Fruit fly (Drosophila melanogaster) whole organism, embryonic: ENCODE results near the gene CG8117.

Experiments
- Ada2b ChIP-seq: fragments of 200-800 bp; sonication (Bioruptor generic); IDR thresholded peaks from 2 replicates; pipeline ENCODE4 v1.3.6; 2022; ENCODE audit warnings: missing biosample characterization, missing genetic modification characterization
- Aef1 ChIP-seq: fragments of 200-800 bp; sonication (Bioruptor generic); IDR thresholded peaks from 3 replicates; pipeline ENCODE4 v1.3.6; 2022; ENCODE audit warnings: missing biosample characterization, missing genetic modification characterization
- Awh ChIP-seq: fragments of 200-800 bp; sonication (Bioruptor generic); IDR thresholded peaks from 2 replicates; pipeline ENCODE4, ENCODE4 v1.3.6; 2022; ENCODE audit warnings: missing biosample characterization, missing genetic modification characterization
- CG10209 ChIP-seq: fragments of 200-800 bp; sonication (Bioruptor generic); optimal IDR thresholded peaks from 3 replicates; lab custom pipeline; 2017; ENCODE audit warnings: missing biosample characterization, mild to moderate bottlenecking, missing genetic modification characterization, missing genetic modification reagents
- CG10431 ChIP-seq: fragments of 200-800 bp; sonication (Bioruptor generic); optimal IDR thresholded peaks from 3 replicates; lab custom pipeline; 2018; ENCODE audit warnings: missing biosample characterization, mild to moderate bottlenecking, missing genetic modification characterization
- CG10979 ChIP-seq: fragments of 200-800 bp; sonication (Bioruptor generic); optimal IDR thresholded peaks from 2 replicates; lab custom pipeline; 2018; ENCODE audit warnings: missing biosample characterization, mild to moderate bottlenecking, missing genetic modification characterization, moderate library complexity
- CG12219 ChIP-seq: fragments of 200-800 bp; sonication (Bioruptor generic); optimal IDR thresholded peaks from 3 replicates; lab custom pipeline; 2018; ENCODE audit warnings: missing biosample characterization, mild to moderate bottlenecking, missing genetic modification characterization
- CG13296 ChIP-seq: fragments of 200-800 bp; sonication (Bioruptor generic); optimal IDR thresholded peaks from 3 replicates; lab custom pipeline; 2018; ENCODE audit warnings: missing biosample characterization, mild to moderate bottlenecking, missing genetic modification characterization
- CG15696 ChIP-seq: fragments of 200-800 bp; sonication (Bioruptor generic); optimal IDR thresholded peaks from 2 replicates; lab custom pipeline; 2019; ENCODE audit warnings: missing biosample characterization, mild to moderate bottlenecking, missing genetic modification characterization, moderate library complexity
- CG17328 ChIP-seq: fragments of 200-800 bp; sonication (Bioruptor generic); IDR thresholded peaks from 2 replicates; pipeline ENCODE4 v1.3.6; 2022; ENCODE audit warnings: missing biosample characterization, missing genetic modification characterization
- CG17359 ChIP-seq: fragments of 200-800 bp; sonication (Bioruptor generic); optimal IDR thresholded peaks from 3 replicates; lab custom pipeline; 2018; ENCODE audit warnings: missing biosample characterization, mild to moderate bottlenecking, missing genetic modification characterization, moderate library complexity
- CG17829 ChIP-seq: fragments of 200-800 bp; optimal IDR thresholded peaks from 2 replicates; lab custom pipeline; 2019; ENCODE audit warnings: missing biosample characterization, mild to moderate bottlenecking, missing genetic modification characterization, moderate library complexity
- CG2678 ChIP-seq: fragments of 200-800 bp; sonication (Bioruptor generic); optimal IDR thresholded peaks from 3 replicates; lab custom pipeline; 2019; ENCODE audit warnings: missing biosample characterization, mild to moderate bottlenecking, missing genetic modification characterization, moderate library complexity
- CG3838 ChIP-seq: fragments of 200-800 bp; sonication (Bioruptor generic); optimal IDR thresholded peaks from 3 replicates; lab custom pipeline; 2016; ENCODE audit warnings: missing biosample characterization, missing genetic modification characterization
- CG6813 ChIP-seq: fragments of 200-800 bp; sonication (Bioruptor generic); optimal IDR thresholded peaks from 2 replicates; lab custom pipeline; 2017; ENCODE audit warnings: missing biosample characterization, missing genetic modification characterization, mild to moderate bottlenecking, moderate library complexity, missing genetic modification reagents
- CG7372 ChIP-seq: fragments of 200-800 bp; sonication (Bioruptor generic); IDR thresholded peaks from 2 replicates; pipeline ENCODE4 v1.3.6; 2022; ENCODE audit warnings: missing biosample characterization, missing genetic modification characterization
- CG8281 ChIP-seq: fragments of 200-800 bp; sonication (Bioruptor generic); optimal IDR thresholded peaks from 2 replicates; lab custom pipeline; 2018; ENCODE audit warnings: missing biosample characterization, mild to moderate bottlenecking, missing genetic modification characterization, moderate library complexity
- CG8765 ChIP-seq: fragments of 200-800 bp; sonication (Bioruptor generic); IDR thresholded peaks from 2 replicates; pipeline ENCODE4 v1.3.6; 2022; ENCODE audit warnings: missing biosample characterization, missing genetic modification characterization
- CG9727 ChIP-seq: fragments of 200-800 bp; sonication (Bioruptor generic); optimal IDR thresholded peaks from 3 replicates; lab custom pipeline; 2017; ENCODE audit warnings: missing biosample characterization, mild to moderate bottlenecking, missing genetic modification characterization
- D19B ChIP-seq: fragments of 200-800 bp; sonication (Bioruptor generic); optimal IDR thresholded peaks from 2 replicates; lab custom pipeline; 2017; ENCODE audit warnings: missing biosample characterization, mild to moderate bottlenecking, missing genetic modification characterization
- Dp ChIP-seq: fragments of 200-800 bp; sonication (Bioruptor generic); optimal IDR thresholded peaks from 2 replicates; lab custom pipeline; 2018; ENCODE audit warnings: missing biosample characterization, mild to moderate bottlenecking, missing genetic modification characterization, moderate library complexity
- Elba2 ChIP-seq: fragments of 200-800 bp; sonication (Bioruptor generic); optimal IDR thresholded peaks from 3 replicates; lab custom pipeline; 2016; ENCODE audit warnings: missing biosample characterization, missing genetic modification characterization
- Hey ChIP-seq: fragments of 200-800 bp; sonication (Bioruptor generic); optimal IDR thresholded peaks from 3 replicates; lab custom pipeline; 2018; ENCODE audit warnings: missing biosample characterization, mild to moderate bottlenecking, missing genetic modification characterization
- Hr51 ChIP-seq, 2 experiments: fragments of 200-800 bp; sonication (Bioruptor generic); optimal IDR thresholded peaks; 2 replicates in 1 of 2; 3 replicates in 1 of 2; lab custom pipeline; 2016 to 2018; ENCODE audit warnings: missing biosample characterization in 2 of 2, missing genetic modification characterization in 2 of 2, mild to moderate bottlenecking in 1 of 2, moderate library complexity in 1 of 2
- Hr78 ChIP-seq, 2 experiments: fragments of 200-800 bp in 1 of 2; fragments of >200 bp in 1 of 2; sonication (Bioruptor generic) in 1 of 2; optimal IDR thresholded peaks; 2 replicates each; lab custom pipeline; 2017 to 2019; ENCODE audit warnings: missing biosample characterization in 2 of 2, missing genetic modification characterization in 2 of 2, mild to moderate bottlenecking in 1 of 2, moderate library complexity in 1 of 2
- Max ChIP-seq: fragments of 200-800 bp; sonication (Bioruptor generic); optimal IDR thresholded peaks from 2 replicates; lab custom pipeline; 2016; ENCODE audit warnings: missing biosample characterization, mild to moderate bottlenecking, missing genetic modification characterization
- Nf-YB ChIP-seq: fragments of 200-800 bp; sonication (Bioruptor generic); optimal IDR thresholded peaks from 3 replicates; lab custom pipeline; 2019; ENCODE audit warnings: missing biosample characterization, mild to moderate bottlenecking, missing genetic modification characterization, moderate library complexity
- Xrp1 ChIP-seq: fragments of 200-800 bp; sonication (Bioruptor generic); IDR thresholded peaks from 2 replicates; pipeline ENCODE4 v1.3.6; 2022; ENCODE audit warnings: missing biosample characterization, missing genetic modification characterization
- ap ChIP-seq: fragments of 200-800 bp; sonication (Bioruptor generic); IDR thresholded peaks from 2 replicates; pipeline ENCODE4 v1.3.6; 2022; ENCODE audit warnings: missing biosample characterization, missing genetic modification characterization
- dmrt11E ChIP-seq: fragments of 200-800 bp; sonication (Bioruptor generic); optimal IDR thresholded peaks from 3 replicates; lab custom pipeline; 2018; ENCODE audit warnings: missing biosample characterization, mild to moderate bottlenecking, missing genetic modification characterization, moderate library complexity
- dpn ChIP-seq, 2 experiments: fragments of 200-800 bp; sonication (Bioruptor generic); optimal IDR thresholded peaks; 3 replicates each; lab custom pipeline; 2016; ENCODE audit warnings: missing biosample characterization in 2 of 2, missing genetic modification characterization in 2 of 2
- emc ChIP-seq: fragments of 200-800 bp; sonication (Bioruptor generic); optimal IDR thresholded peaks from 2 replicates; lab custom pipeline; 2016; ENCODE audit warnings: missing biosample characterization, missing genetic modification characterization
- gem ChIP-seq: fragments of 200-800 bp; sonication (Bioruptor generic); optimal IDR thresholded peaks from 2 replicates; lab custom pipeline; 2019; ENCODE audit warnings: missing biosample characterization, mild to moderate bottlenecking, missing genetic modification characterization, moderate library complexity
- lmd ChIP-seq: fragments of 200-800 bp; sonication (Bioruptor generic); IDR thresholded peaks from 2 replicates; pipeline ENCODE4 v1.3.6; 2022; ENCODE audit warnings: missing biosample characterization, missing genetic modification characterization
- nau ChIP-seq: fragments of 200-800 bp; sonication (Bioruptor generic); optimal IDR thresholded peaks from 3 replicates; lab custom pipeline; 2017; ENCODE audit warnings: missing biosample characterization, mild to moderate bottlenecking, missing genetic modification characterization, missing genetic modification reagents
- org-1 ChIP-seq: fragments of 200-800 bp; sonication (Bioruptor generic); optimal IDR thresholded peaks from 2 replicates; lab custom pipeline; 2017; ENCODE audit warnings: missing biosample characterization, missing genetic modification characterization
- pan ChIP-seq, 4 experiments: fragments of >200 bp in 3 of 4; fragments of 200-800 bp in 1 of 4; sonication (Bioruptor generic) in 1 of 4; optimal IDR thresholded peaks in 3 of 4; IDR thresholded peaks in 1 of 4; 2 replicates each; pipeline versions ENCODE4 v1.3.6 to Lab custom; 2017 to 2022; ENCODE audit warnings: missing biosample characterization in 2 of 4, missing genetic modification characterization in 2 of 4, mixed read lengths in 1 of 4
- prd ChIP-seq, 3 experiments: fragments of >200 bp in 2 of 3; fragments of 200-800 bp in 1 of 3; sonication (Bioruptor generic) in 1 of 3; optimal IDR thresholded peaks in 2 of 3; IDR thresholded peaks in 1 of 3; 2 replicates in 2 of 3; 3 replicates in 1 of 3; pipeline versions ENCODE4 v1.3.6 to Lab custom; 2017 to 2022; ENCODE audit warnings: missing biosample characterization in 1 of 3, missing genetic modification characterization in 1 of 3
- pum ChIP-seq: fragments of 200-800 bp; sonication (Bioruptor generic); optimal IDR thresholded peaks from 2 replicates; lab custom pipeline; 2016; ENCODE audit warnings: missing biosample characterization, missing genetic modification characterization
- ro ChIP-seq: fragments of 200-800 bp; sonication (Bioruptor generic); IDR thresholded peaks from 2 replicates; pipeline ENCODE4 v1.3.6; 2022; ENCODE audit warnings: missing biosample characterization, missing genetic modification characterization
- row ChIP-seq: fragments of 200-800 bp; sonication (Bioruptor generic); IDR thresholded peaks from 3 replicates; pipeline ENCODE4 v1.3.6; 2022; ENCODE audit warnings: missing biosample characterization, missing genetic modification characterization
- scrt ChIP-seq: fragments of 200-800 bp; sonication (Bioruptor generic); optimal IDR thresholded peaks from 2 replicates; lab custom pipeline; 2018; ENCODE audit warnings: missing biosample characterization, mild to moderate bottlenecking, missing genetic modification characterization, moderate library complexity
- sens ChIP-seq: fragments of 200-800 bp; sonication (Bioruptor generic); peaks from one replicate; lab custom pipeline; 2016; ENCODE audit warnings: missing biosample characterization, missing genetic modification characterization
- sob ChIP-seq: fragments of 200-800 bp; sonication (Bioruptor generic); IDR thresholded peaks from 2 replicates; pipeline ENCODE4 v1.3.6; 2022; ENCODE audit warnings: missing biosample characterization, missing genetic modification characterization
- sqz ChIP-seq: fragments of 200-800 bp; sonication (Bioruptor generic); optimal IDR thresholded peaks from 3 replicates; lab custom pipeline; 2018; ENCODE audit warnings: missing biosample characterization, mild to moderate bottlenecking, missing genetic modification characterization
- zen ChIP-seq: fragments of 200-800 bp; sonication (Bioruptor generic); optimal IDR thresholded peaks from 3 replicates; lab custom pipeline; 2018; ENCODE audit warnings: missing biosample characterization, mild to moderate bottlenecking, missing genetic modification characterization, moderate library complexity

CG8117 gene

DNA sequence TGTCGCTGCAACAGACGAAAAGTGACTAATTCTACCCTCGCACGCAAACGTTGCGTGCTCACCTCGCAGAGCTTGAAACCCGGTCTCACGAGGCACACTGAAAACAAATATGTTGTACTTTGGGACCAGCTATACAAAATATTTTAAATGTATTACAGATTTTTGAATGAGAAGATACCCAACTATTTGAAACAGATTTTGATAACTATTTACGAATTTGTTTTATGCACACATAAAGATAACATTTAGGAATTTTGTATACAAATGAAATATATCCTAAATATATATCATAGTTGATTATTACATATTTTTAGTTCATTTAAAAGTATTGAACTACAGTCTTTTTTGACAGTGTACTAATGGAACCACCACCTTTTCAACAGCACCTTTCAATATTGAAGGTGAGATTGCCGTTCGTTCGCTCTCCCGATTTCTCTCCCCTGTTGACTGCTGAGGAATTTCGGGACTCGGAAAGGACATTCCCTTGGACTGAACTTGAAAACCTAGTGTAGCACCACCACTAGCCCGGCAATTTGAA, 27.1 kb downstream of the CG8117 start, which contains the start of gene CG15646 (continued):
- peak; percentile 10 for TF ChIP-seq CG10431 (GFP tag; lab: Kevin White, UChicago)
- peak; percentile 8 for TF ChIP-seq CG13296
- peak; percentile 34; the same call in 1 of the 2 replicates for TF ChIP-seq Awh (GFP tag; lab: Robert Waterston, UW)
- TF ChIP-seq Dp (GFP tag; lab: Kevin White, UChicago) = no peak
- TF ChIP-seq CG10209 (GFP tag; lab: Kevin White, UChicago) = peak; percentile 72
- TF ChIP-seq CG2678 (tag; lab: Kevin White, UChicago) = peak; percentile 80
- TF ChIP-seq org-1 = peak; percentile 52
- TF ChIP-seq sob (GFP tag; lab: Robert Waterston, UW) = peak; percentile 17; the same call in 1 of the 2 replicates
- 0 out of 2 replicates have a peak, but pooled peaks have one; percentile 22 for TF ChIP-seq CG7372 (GFP tag; lab: Robert Waterston, UW)
- no peak for TF ChIP-seq ro
- peak; percentile 69; the same call in 1 of the 2 replicates for TF ChIP-seq lmd (GFP tag; lab: Robert Waterston, UW)
- TF ChIP-seq ap (GFP tag; lab: Robert Waterston, UW) = no peak
- TF ChIP-seq CG8765 (GFP tag; lab: Robert Waterston, UW) = peak; percentile 68; the same call in 1 of the 2 replicates
- TF ChIP-seq nau (GFP tag; lab: Kevin White, UChicago) = no peak
- peak in 1 of 2 experiments; percentile 46 for TF ChIP-seq dpn (GFP tag; optimal IDR thresholded peaks at IDR 0.05; lab: Kevin White, UChicago)
- TF ChIP-seq Aef1 = no peak
- peak; percentile 19 for TF ChIP-seq scrt (GFP tag; lab: Kevin White, UChicago)
- peak; percentile 47 for TF ChIP-seq CG12219 (GFP tag; lab: Kevin White, UChicago)
- no peak for TF ChIP-seq CG17359 (tag; lab: Kevin White, UChicago)
- peak; percentile 25 for TF ChIP-seq pum (GFP tag; lab: Kevin White, UChicago)
- TF ChIP-seq sqz (GFP tag; lab: Kevin White, UChicago) = peak; percentile 65
- no peak for TF ChIP-seq Hr78 (GFP tag; optimal IDR thresholded peaks at IDR 0.05; lab: Kevin White, UChicago)
- no peak for TF ChIP-seq Ada2b (GFP tag; lab: Robert Waterston, UW)
- peak; percentile 91 for TF ChIP-seq zen (tag; lab: Kevin White, UChicago)
- TF ChIP-seq emc (GFP tag; lab: Kevin White, UChicago) = no peak
- TF ChIP-seq Max (GFP tag; lab: Kevin White, UChicago) = peak; percentile 9
- TF ChIP-seq CG8281 (tag; lab: Kevin White, UChicago) = peak; percentile 21
- peak in 1 of 2 experiments; percentile 59 for TF ChIP-seq Hr51 (GFP tag; optimal IDR thresholded peaks at IDR 0.05; lab: Kevin White, UChicago)
- no peak for TF ChIP-seq Hey (tag; lab: Kevin White, UChicago)
- TF ChIP-seq CG6813 (GFP tag; lab: Kevin White, UChicago) = peak; percentile 40
- no peak for TF ChIP-seq CG3838 (GFP tag; lab: Kevin White, UChicago)

DNA sequence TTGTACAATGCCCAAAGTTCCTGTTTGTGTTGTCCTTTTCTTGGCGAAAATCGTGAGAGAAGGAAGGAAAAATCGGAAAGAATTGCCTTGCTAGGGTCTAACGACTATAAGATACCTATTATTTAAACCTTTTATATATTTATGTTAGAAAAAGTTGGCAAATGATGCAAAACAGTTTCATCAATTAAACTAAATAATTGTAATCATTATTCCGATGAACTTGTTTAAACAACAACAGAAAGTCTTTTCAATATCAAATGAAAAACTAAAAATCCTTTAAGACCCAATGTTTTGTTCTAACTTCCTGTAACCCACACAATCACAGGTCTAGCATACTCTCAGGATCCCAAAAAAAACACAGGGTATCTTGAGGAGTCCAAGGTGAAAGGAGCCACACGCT, 30.3 kb downstream of the CG8117 start:
- TF ChIP-seq sens (GFP tag; lab: Kevin White, UChicago) = peak; percentile 17
- peak; percentile 54 for TF ChIP-seq CG15696 (tag; lab: Kevin White, UChicago)
- TF ChIP-seq zen (tag; lab: Kevin White, UChicago) = peak; percentile 49
- peak; percentile 23; the same call in 1 of the 2 replicates for TF ChIP-seq Xrp1 (GFP tag; lab: Robert Waterston, UW)
- no peak for TF ChIP-seq Nf-YB (GFP tag; lab: Kevin White, UChicago)
- no peak for TF ChIP-seq Elba2 (GFP tag; lab: Kevin White, UChicago)
- TF ChIP-seq CG9727 (GFP tag; lab: Kevin White, UChicago) = peak; percentile 8
- TF ChIP-seq pan (optimal IDR thresholded peaks at IDR 0.05; lab: Kevin White, UChicago) = peak in 1 of 2 experiments; percentile 14
- peak in 1 of 2 experiments; percentile 46 for TF ChIP-seq pan (GFP tag; optimal IDR thresholded peaks at IDR 0.05 in 1 of 2, IDR thresholded peaks at IDR 0.05 in 1 of 2)
- peak; percentile 0 for TF ChIP-seq gem
- peak; percentile 16 for TF ChIP-seq D19B (GFP tag; lab: Kevin White, UChicago)
- TF ChIP-seq CG17328 (GFP tag; lab: Robert Waterston, UW) = no peak
- TF ChIP-seq row (GFP tag; lab: Robert Waterston, UW) = 0 out of 3 replicates have a peak, but pooled peaks have one; percentile 13
- peak; percentile 10 for TF ChIP-seq CG10979 (tag; lab: Kevin White, UChicago)
- peak; percentile 33 for TF ChIP-seq dmrt11E
- no peak for TF ChIP-seq prd (optimal IDR thresholded peaks at IDR 0.05; lab: Kevin White, UChicago)
- peak; percentile 48; the same call in 2 of the 3 replicates for TF ChIP-seq prd (GFP tag; IDR thresholded peaks at IDR 0.05; lab: Robert Waterston, UW)
- no peak for TF ChIP-seq CG17829 (tag; lab: Kevin White, UChicago)
- TF ChIP-seq CG10209 (GFP tag; lab: Kevin White, UChicago) = no peak
